Worm (Caenorhabditis elegans): Measurements from ENCODE around the gene ttb-1.
A peak's percentile ranks its signal among the peaks of the same experiment; 100 is the strongest.

Gene ttb-1

DNA sequence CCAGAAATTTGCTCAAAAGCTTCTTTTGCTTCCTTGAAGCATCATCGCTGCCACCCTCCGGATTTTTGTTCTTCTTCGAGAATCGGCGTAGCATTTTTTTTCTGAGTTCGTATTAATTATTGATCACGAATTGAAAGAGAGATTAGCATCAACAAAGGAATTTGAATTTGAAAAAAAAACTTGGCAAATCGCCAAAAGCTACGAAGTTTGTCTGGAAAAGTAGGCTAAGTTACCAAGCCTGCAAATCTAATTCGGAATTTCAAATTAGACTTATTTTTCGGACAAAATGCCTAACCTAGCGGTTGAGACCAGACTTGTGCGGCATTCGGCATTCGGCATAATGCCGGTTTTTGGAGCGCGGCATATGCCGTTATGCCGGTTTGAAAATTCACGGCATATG, 15.5 kb downstream of the ttb-1 start, which contains the start of gene cfap-36:
Gene cfap-36, minus strand, starts transcription at position 101 of the 400 bp plus-strand sequence.
- TF ChIP-seq nfyb-1 (GFP tag; IDR thresholded peaks at IDR 0.05) (no peak), B0336.3 (GFP tag; IDR thresholded peaks at IDR 0.05) (no peak), ztf-6 (GFP tag; IDR thresholded peaks at IDR 0.05) (no peak), F55B11.4 (tag; optimal IDR thresholded peaks at IDR 0.05; ENCODE audit: borderline replicate concordance, insufficient read depth) (no peak), Y53F4B.3 (GFP tag; IDR thresholded peaks at IDR 0.05) (no peak), rec-8 (tag; optimal IDR thresholded peaks at IDR 0.05) (no peak), Y67H2A.10 (GFP tag; conservative IDR thresholded peaks at IDR 0.05) (no peak), ets-4 (GFP tag; optimal IDR thresholded peaks at IDR 0.05) (no peak), ceh-91 (GFP tag; IDR thresholded peaks at IDR 0.05) (no peak), rcor-1 (GFP tag; IDR thresholded peaks at IDR 0.05) (no peak), F10E7.11 (tag; optimal IDR thresholded peaks at IDR 0.05) (no peak), dpff-1 (tag; optimal IDR thresholded peaks at IDR 0.05) (no peak), snpc-3.4 (tag; optimal IDR thresholded peaks at IDR 0.05) (no peak), him-1 (tag; optimal IDR thresholded peaks at IDR 0.05) (no peak), bed-2 (GFP tag; IDR thresholded peaks at IDR 0.05) (no peak), Y79H2A.3 (GFP tag; conservative IDR thresholded peaks at IDR 0.05) (no peak), dpl-1 (GFP tag; optimal IDR thresholded peaks at IDR 0.05) (no peak), F37B4.10 (GFP tag; IDR thresholded peaks at IDR 0.05) (no peak), bed-1 (GFP tag; IDR thresholded peaks at IDR 0.05) (no peak)

DNA sequence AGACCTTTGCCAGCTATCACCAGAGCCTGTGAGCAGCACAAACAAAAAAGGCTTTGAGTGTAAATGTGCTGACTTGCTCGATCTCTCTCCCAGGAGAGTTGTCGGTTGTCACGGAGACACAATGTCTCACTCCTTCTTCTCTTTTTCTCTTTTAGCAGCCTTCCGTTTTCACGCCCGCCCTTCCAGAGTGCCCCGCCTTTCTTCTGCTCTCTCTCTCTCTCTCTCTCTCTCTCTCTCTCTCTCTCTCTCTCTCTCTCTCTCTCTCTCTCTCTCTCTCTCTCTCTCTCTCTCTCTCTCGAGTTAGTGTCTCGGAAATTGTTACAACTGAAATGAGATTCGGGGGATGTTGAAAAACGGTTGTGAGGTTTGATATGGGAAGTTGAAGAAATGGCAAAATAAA, 16.8 kb downstream of the ttb-1 start:
- TF ChIP-seq hmg-1.2 (GFP tag; IDR thresholded peaks at IDR 0.05) (0 out of 2 replicates have a peak, but pooled peaks have one; percentile 11), egrh-3 (GFP tag; IDR thresholded peaks at IDR 0.05) (peak; percentile 54), D2030.7 (GFP tag; IDR thresholded peaks at IDR 0.05) (peak; percentile 36; the same call in 1 of the 2 replicates), mcd-1 (GFP tag; IDR thresholded peaks at IDR 0.05) (peak; percentile 26; the same call in 1 of the 2 replicates), lin-54 (GFP tag; optimal IDR thresholded peaks at IDR 0.05) (no peak), rec-8 (tag; optimal IDR thresholded peaks at IDR 0.05) (no peak)

DNA sequence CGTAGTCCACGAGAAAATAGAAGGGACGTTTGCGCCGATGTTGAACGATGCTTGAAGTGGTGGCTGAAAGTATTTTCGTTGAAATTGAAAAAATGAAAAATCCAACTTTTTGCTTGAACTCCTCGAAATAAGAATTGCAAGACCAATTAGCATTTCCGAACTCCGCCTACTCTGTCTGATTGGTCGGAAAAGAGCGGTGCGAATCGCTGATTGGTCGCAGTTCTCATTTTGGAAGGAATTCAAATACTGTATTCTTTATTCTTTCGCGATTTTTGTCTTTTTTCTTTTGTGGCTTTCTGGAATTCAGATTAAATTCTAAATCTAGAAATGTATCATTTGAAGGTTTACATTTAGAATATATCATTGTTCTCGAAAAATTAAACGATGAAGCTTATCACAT, 17.9 kb downstream of the ttb-1 start:
- TF ChIP-seq pha-4 (tag; optimal IDR thresholded peaks at IDR 0.05) (no peak), tbp1 (GFP tag; optimal IDR thresholded peaks at IDR 0.05) (no peak)

DNA sequence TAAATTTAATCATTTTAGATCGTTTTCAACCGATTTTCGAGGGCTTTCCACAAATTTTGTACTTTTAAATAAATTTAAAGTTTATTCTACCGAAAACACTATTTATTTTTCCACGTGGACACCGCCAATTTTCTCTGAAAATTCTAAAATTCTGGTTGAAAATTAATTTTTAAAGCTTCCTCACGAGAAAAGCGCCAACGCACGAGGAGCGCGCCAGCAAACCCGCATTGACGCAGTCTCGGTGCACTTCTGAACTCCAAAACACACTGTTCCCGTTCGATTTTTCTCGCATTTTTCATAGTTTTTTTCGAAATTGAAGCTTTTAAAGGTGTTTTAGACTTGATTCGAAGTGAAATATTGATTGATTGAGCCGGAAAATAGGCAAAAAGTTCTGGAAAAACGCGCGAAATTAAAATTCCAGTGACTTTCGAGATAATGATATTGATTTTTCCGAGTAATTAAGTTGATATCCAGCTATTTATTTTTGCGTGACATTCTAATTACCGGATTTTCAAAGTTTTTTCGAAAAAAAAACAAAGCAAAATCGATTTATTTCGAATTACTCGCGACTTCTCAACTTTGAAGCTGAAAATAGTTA, 20.4 kb downstream of the ttb-1 start, which contains the start of gene cul-3:
Gene cul-3, plus strand, starts transcription at position 548 of the 598 bp plus-strand sequence.
- no peak for TF ChIP-seq lag-1 (GFP tag; IDR thresholded peaks at IDR 0.05)
- no peak for TF ChIP-seq rpc-1 (optimal IDR thresholded peaks at IDR 0.05)
- no peak for TF ChIP-seq rpc-1 (tag; optimal IDR thresholded peaks at IDR 0.05)
- TF ChIP-seq Y79H2A.3 (GFP tag; conservative IDR thresholded peaks at IDR 0.05): no peak
- TF ChIP-seq attf-6 (GFP tag; IDR thresholded peaks at IDR 0.05): no peak
- TF ChIP-seq T26A5.8 (tag; optimal IDR thresholded peaks at IDR 0.05): no peak
- TF ChIP-seq F22D6.2 (tag; optimal IDR thresholded peaks at IDR 0.05): no peak
- TF ChIP-seq madf-8 (GFP tag; conservative IDR thresholded peaks at IDR 0.05): no peak; the same call in 1 of the 2 replicates
- TF ChIP-seq ccch-3 (GFP tag; optimal IDR thresholded peaks at IDR 0.05): no peak
- peak; percentile 56 for TF ChIP-seq lin-54 (GFP tag; optimal IDR thresholded peaks at IDR 0.05)
- no peak for TF ChIP-seq nhr-90 (tag; optimal IDR thresholded peaks at IDR 0.05)
- TF ChIP-seq nhr-179 (tag; optimal IDR thresholded peaks at IDR 0.05): no peak
- TF ChIP-seq aptf-2 (GFP tag; conservative IDR thresholded peaks at IDR 0.05): no peak
- TF ChIP-seq attf-3 (GFP tag; conservative IDR thresholded peaks at IDR 0.05): no peak
- TF ChIP-seq let-526 (GFP tag; IDR thresholded peaks at IDR 0.05): no peak
- TF ChIP-seq let-607 (tag; optimal IDR thresholded peaks at IDR 0.05): no peak
- TF ChIP-seq athp-1 (tag; optimal IDR thresholded peaks at IDR 0.05): no peak
- no peak for TF ChIP-seq unc-130 (GFP tag; optimal IDR thresholded peaks at IDR 0.05)
- peak; percentile 22 for TF ChIP-seq snpc-3.4 (tag; optimal IDR thresholded peaks at IDR 0.05)
- TF ChIP-seq F57C9.4 (tag; optimal IDR thresholded peaks at IDR 0.05): no peak
- TF ChIP-seq C17E4.6 (GFP tag; IDR thresholded peaks at IDR 0.05): no peak
- TF ChIP-seq nfyb-1 (GFP tag; IDR thresholded peaks at IDR 0.05): no peak
- no peak for TF ChIP-seq mxl-1 (tag; optimal IDR thresholded peaks at IDR 0.05)
